Worm (Caenorhabditis elegans): ENCODE results near the gene F54D12.9.

The F54D12.9 gene

DNA sequence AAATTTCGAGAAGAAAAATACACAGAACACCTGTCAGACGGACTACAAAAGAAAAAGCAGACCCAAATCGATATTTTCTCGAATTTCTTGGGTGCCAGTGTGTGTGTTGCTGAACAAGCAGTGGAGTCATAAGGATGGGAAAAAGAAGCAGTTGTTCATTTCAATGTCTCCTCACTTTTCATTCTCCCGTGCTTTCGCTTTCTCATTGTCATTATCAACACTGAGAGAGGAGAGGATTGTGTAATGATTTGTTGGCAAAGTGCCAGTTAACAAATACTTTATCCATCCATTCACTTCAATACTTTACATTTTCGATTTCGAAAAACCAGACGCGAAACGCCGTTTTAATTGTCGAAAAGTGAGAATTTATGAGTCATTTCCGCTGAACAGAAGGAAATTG is 5.9 kb downstream of the F54D12.9 start:
- TF ChIP-seq sem-2 (GFP tag; optimal IDR thresholded peaks at IDR 0.05), result no peak
- TF ChIP-seq unc-62 (GFP tag; optimal IDR thresholded peaks at IDR 0.05), result peak; percentile 26
- no peak for TF ChIP-seq ceh-43 (GFP tag; optimal IDR thresholded peaks at IDR 0.05)
- TF ChIP-seq ceh-83 (GFP tag; optimal IDR thresholded peaks at IDR 0.05), result no peak
- no peak for TF ChIP-seq mls-2 (tag; optimal IDR thresholded peaks at IDR 0.05)
- peak; percentile 43 for TF ChIP-seq unc-120 (tag; optimal IDR thresholded peaks at IDR 0.05; ENCODE audit: poor library complexity, severe bottlenecking)
- TF ChIP-seq bed-3 (GFP tag; optimal IDR thresholded peaks at IDR 0.05), result no peak
- no peak for TF ChIP-seq elt-1 (tag; optimal IDR thresholded peaks at IDR 0.05; ENCODE audit: borderline replicate concordance, insufficient read depth)
- no peak for TF ChIP-seq nhr-12 (tag; optimal IDR thresholded peaks at IDR 0.05)
- no peak for TF ChIP-seq mep-1 (tag; optimal IDR thresholded peaks at IDR 0.05)
- no peak for TF ChIP-seq ztf-11 (tag; optimal IDR thresholded peaks at IDR 0.05)
- no peak for TF ChIP-seq nhr-2 (tag; optimal IDR thresholded peaks at IDR 0.05)
- TF ChIP-seq hlh-1 (tag; optimal IDR thresholded peaks at IDR 0.05), result peak; percentile 95

DNA sequence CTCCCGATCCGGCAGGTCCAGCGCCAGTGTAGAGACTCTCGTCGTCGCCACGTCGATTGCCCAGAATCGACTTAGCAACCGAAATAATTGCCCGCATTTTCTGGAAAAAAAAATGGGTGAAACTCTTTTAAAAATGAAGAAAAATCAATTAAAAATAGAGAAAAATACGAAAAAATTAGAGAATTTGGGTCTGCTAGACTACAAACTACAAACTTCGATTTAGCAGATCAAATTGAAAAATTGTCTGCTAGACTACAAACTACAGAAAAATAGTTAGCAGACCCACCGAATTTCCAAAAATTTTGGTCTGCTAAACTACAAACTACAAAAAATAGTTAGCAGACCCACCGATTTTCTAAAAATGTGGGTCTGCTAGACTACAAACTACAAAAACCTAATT is 6.6 kb downstream of the F54D12.9 start, which contains the start of gene rog-1:
Gene rog-1, minus strand, starts transcription at position 101 of the 400 bp plus-strand sequence.
- TF ChIP-seq hlh-1 (tag; optimal IDR thresholded peaks at IDR 0.05) (no peak), unc-39 (tag; optimal IDR thresholded peaks at IDR 0.05) (no peak), nhr-2 (tag; optimal IDR thresholded peaks at IDR 0.05) (no peak), nhr-28 (tag; optimal IDR thresholded peaks at IDR 0.05) (no peak), nhr-12 (tag; optimal IDR thresholded peaks at IDR 0.05) (no peak), unc-62 (GFP tag; optimal IDR thresholded peaks at IDR 0.05) (no peak), mep-1 (tag; optimal IDR thresholded peaks at IDR 0.05) (no peak), lin-13 (tag; optimal IDR thresholded peaks at IDR 0.05) (no peak), sem-2 (GFP tag; optimal IDR thresholded peaks at IDR 0.05) (no peak), pha-4 (tag; optimal IDR thresholded peaks at IDR 0.05) (no peak), bed-3 (GFP tag; optimal IDR thresholded peaks at IDR 0.05) (no peak), elt-3 (tag; optimal IDR thresholded peaks at IDR 0.05) (no peak), lsy-2 (tag; optimal IDR thresholded peaks at IDR 0.05) (no peak), blmp-1 (tag; optimal IDR thresholded peaks at IDR 0.05) (no peak), ham-2 (GFP tag; optimal IDR thresholded peaks at IDR 0.05) (no peak), ceh-83 (GFP tag; optimal IDR thresholded peaks at IDR 0.05) (no peak), unc-120 (tag; optimal IDR thresholded peaks at IDR 0.05; ENCODE audit: poor library complexity, severe bottlenecking) (no peak), mab-5 (tag; optimal IDR thresholded peaks at IDR 0.05) (no peak)

DNA sequence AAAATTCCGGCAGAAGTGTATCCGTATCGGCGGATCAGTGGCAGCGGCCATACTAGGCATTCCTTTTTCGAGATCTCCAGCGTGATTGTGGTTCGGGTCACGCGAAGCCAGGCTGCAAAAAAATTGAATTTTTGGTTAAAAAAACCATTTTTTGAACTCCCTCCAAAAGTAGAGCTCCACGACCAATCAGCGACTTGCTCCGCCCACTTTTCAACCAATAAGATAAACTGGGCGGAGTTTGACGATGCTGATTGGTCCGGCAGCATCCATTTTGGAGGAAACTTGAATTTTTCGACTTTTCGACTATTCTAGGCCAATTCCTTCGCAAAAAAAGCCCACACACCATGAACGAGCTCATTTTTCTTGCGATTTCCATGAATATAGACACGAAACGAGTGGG is 7.0 kb downstream of the F54D12.9 start:
- TF ChIP-seq mep-1 (tag; optimal IDR thresholded peaks at IDR 0.05), result no peak
- TF ChIP-seq drap-1 (GFP tag; optimal IDR thresholded peaks at IDR 0.05), result no peak
- no peak for TF ChIP-seq cnd-1 (tag; optimal IDR thresholded peaks at IDR 0.05)
- no peak for TF ChIP-seq unc-120 (tag; optimal IDR thresholded peaks at IDR 0.05; ENCODE audit: poor library complexity, severe bottlenecking)
- no peak for TF ChIP-seq ceh-83 (GFP tag; optimal IDR thresholded peaks at IDR 0.05)
- no peak for TF ChIP-seq zip-8 (tag; optimal IDR thresholded peaks at IDR 0.05)
- TF ChIP-seq unc-62 (GFP tag; optimal IDR thresholded peaks at IDR 0.05), result no peak
- no peak for TF ChIP-seq lsy-2 (tag; optimal IDR thresholded peaks at IDR 0.05)
- no peak for TF ChIP-seq ceh-39 (tag; optimal IDR thresholded peaks at IDR 0.05)
- TF ChIP-seq flh-1 (GFP tag; optimal IDR thresholded peaks at IDR 0.05), result no peak
- no peak for TF ChIP-seq nhr-28 (tag; optimal IDR thresholded peaks at IDR 0.05)

DNA sequence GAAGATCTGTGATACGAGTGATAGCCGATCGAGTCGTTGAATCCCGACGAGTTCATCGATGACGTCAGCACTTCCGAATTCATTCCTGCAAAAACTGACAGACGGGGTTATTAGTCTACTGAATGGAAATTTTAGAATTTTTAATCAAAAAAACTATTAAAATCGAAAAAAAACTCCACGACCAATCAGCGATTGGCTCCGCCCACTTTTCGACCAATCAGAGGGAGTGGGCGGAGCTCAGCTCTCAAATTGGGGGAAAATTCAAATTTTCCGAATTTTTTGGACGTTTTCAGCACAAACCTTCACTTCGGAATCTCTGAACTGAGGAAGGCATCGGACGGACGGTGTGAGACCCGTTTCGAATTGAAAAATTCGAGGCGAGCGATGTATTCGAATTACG is 8.6 kb downstream of the F54D12.9 start:
- TF ChIP-seq nhr-237 (tag; optimal IDR thresholded peaks at IDR 0.05) (no peak), cnd-1 (tag; optimal IDR thresholded peaks at IDR 0.05) (no peak), bed-3 (GFP tag; optimal IDR thresholded peaks at IDR 0.05) (no peak), nhr-12 (tag; optimal IDR thresholded peaks at IDR 0.05) (no peak)

DNA sequence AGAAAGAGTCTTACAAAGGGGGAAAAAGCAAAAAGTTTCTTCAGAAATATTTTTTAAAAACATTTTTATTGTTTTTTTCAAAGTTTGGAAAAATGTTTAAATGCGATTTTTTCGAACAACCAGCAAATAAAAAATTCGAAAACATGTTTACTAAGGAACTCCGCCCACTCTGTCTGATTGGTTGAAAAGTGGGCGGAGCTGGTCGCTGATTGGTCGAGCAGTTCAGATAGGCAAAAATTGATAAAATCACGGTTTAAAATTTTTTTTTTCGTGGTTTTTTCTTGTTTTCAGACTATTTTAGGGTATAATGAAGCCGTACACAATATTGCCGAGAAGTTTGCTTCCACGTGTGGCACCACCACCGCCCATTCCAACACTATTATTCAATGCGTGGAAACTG is 9.4 kb downstream of the F54D12.9 start:
- TF ChIP-seq flh-1 (GFP tag; optimal IDR thresholded peaks at IDR 0.05) (no peak), nhr-2 (tag; optimal IDR thresholded peaks at IDR 0.05) (no peak), snpc-4 (tag; optimal IDR thresholded peaks at IDR 0.05) (no peak), ces-1 (GFP tag; optimal IDR thresholded peaks at IDR 0.05) (no peak), nhr-76 (tag; optimal IDR thresholded peaks at IDR 0.05) (no peak), mls-2 (tag; optimal IDR thresholded peaks at IDR 0.05) (no peak), sptf-1 (tag; optimal IDR thresholded peaks at IDR 0.05) (no peak), sem-2 (GFP tag; optimal IDR thresholded peaks at IDR 0.05) (no peak), nhr-12 (tag; optimal IDR thresholded peaks at IDR 0.05) (no peak), lin-32 (GFP tag; optimal IDR thresholded peaks at IDR 0.05) (no peak), unc-120 (tag; optimal IDR thresholded peaks at IDR 0.05; ENCODE audit: poor library complexity, severe bottlenecking) (no peak), ztf-11 (tag; optimal IDR thresholded peaks at IDR 0.05) (no peak), pha-4 (tag; optimal IDR thresholded peaks at IDR 0.05) (no peak), hlh-1 (tag; optimal IDR thresholded peaks at IDR 0.05) (no peak), lin-13 (tag; optimal IDR thresholded peaks at IDR 0.05) (no peak), zip-8 (tag; optimal IDR thresholded peaks at IDR 0.05) (no peak), elt-3 (tag; optimal IDR thresholded peaks at IDR 0.05) (no peak), ceh-83 (GFP tag; optimal IDR thresholded peaks at IDR 0.05) (no peak), tbx-8 (GFP tag; optimal IDR thresholded peaks at IDR 0.05) (no peak), ceh-43 (GFP tag; optimal IDR thresholded peaks at IDR 0.05) (no peak)
